Fruit fly (Drosophila melanogaster) whole organism, embryonic: Measurements from ENCODE around the gene CG15543.

ENCODE experiments used
- Abd-B ChIP-seq: fragments of 200-800 bp; sonication (Bioruptor generic); optimal IDR thresholded peaks from 2 replicates; lab custom pipeline; 2018; ENCODE audit warnings: missing biosample characterization, mild to moderate bottlenecking, missing genetic modification characterization, moderate library complexity
- CG1024 ChIP-seq: fragments of 200-800 bp; sonication (Bioruptor generic); IDR thresholded peaks from 2 replicates; pipeline ENCODE4 v1.3.6; 2022; ENCODE audit warnings: missing biosample characterization, missing genetic modification characterization
- CG10267 ChIP-seq: fragments of 200-800 bp; sonication (Bioruptor generic); optimal IDR thresholded peaks from 2 replicates; lab custom pipeline; 2018; ENCODE audit warnings: missing biosample characterization, mild to moderate bottlenecking, missing genetic modification characterization, moderate library complexity
- CG10565 ChIP-seq: fragments of 200-800 bp; sonication (Bioruptor generic); optimal IDR thresholded peaks from 3 replicates; lab custom pipeline; 2016; ENCODE audit warnings: missing biosample characterization, mild to moderate bottlenecking, missing genetic modification characterization
- CG10654 ChIP-seq: fragments of 200-800 bp; sonication (Bioruptor generic); optimal IDR thresholded peaks from 2 replicates; lab custom pipeline; 2016; ENCODE audit warnings: missing biosample characterization, missing genetic modification characterization
- CG10979 ChIP-seq: fragments of 200-800 bp; sonication (Bioruptor generic); optimal IDR thresholded peaks from 2 replicates; lab custom pipeline; 2018; ENCODE audit warnings: missing biosample characterization, mild to moderate bottlenecking, missing genetic modification characterization, moderate library complexity
- CG12219 ChIP-seq: fragments of 200-800 bp; sonication (Bioruptor generic); optimal IDR thresholded peaks from 3 replicates; lab custom pipeline; 2018; ENCODE audit warnings: missing biosample characterization, mild to moderate bottlenecking, missing genetic modification characterization
- CG13775 ChIP-seq: fragments of 200-800 bp; sonication (Bioruptor generic); optimal IDR thresholded peaks from 3 replicates; lab custom pipeline; 2017; ENCODE audit warnings: missing biosample characterization, mild to moderate bottlenecking, missing genetic modification characterization
- CG15479 ChIP-seq: fragments of 200-800 bp; sonication (Bioruptor generic); optimal IDR thresholded peaks from 3 replicates; lab custom pipeline; 2019; ENCODE audit warnings: missing biosample characterization, mild to moderate bottlenecking, missing genetic modification characterization, moderate library complexity
- CG16815 ChIP-seq: fragments of 200-800 bp; sonication (Bioruptor generic); optimal IDR thresholded peaks from 3 replicates; lab custom pipeline; 2017; ENCODE audit warnings: missing biosample characterization, mild to moderate bottlenecking, missing genetic modification characterization
- CG17186 ChIP-seq: fragments of 200-800 bp; sonication (Bioruptor generic); optimal IDR thresholded peaks from 3 replicates; lab custom pipeline; 2017; ENCODE audit warnings: missing biosample characterization, missing genetic modification reagents, missing genetic modification characterization
- CG17359 ChIP-seq: fragments of 200-800 bp; sonication (Bioruptor generic); optimal IDR thresholded peaks from 3 replicates; lab custom pipeline; 2018; ENCODE audit warnings: missing biosample characterization, mild to moderate bottlenecking, missing genetic modification characterization, moderate library complexity
- CG17361 ChIP-seq: fragments of 200-800 bp; sonication (Bioruptor generic); IDR thresholded peaks from 3 replicates; pipeline ENCODE4 v1.3.6; 2022; ENCODE audit warnings: missing biosample characterization, missing genetic modification characterization
- CG2678 ChIP-seq: fragments of 200-800 bp; sonication (Bioruptor generic); optimal IDR thresholded peaks from 3 replicates; lab custom pipeline; 2019; ENCODE audit warnings: missing biosample characterization, mild to moderate bottlenecking, missing genetic modification characterization, moderate library complexity
- CG31441 ChIP-seq: fragments of 200-800 bp; sonication (Bioruptor generic); IDR thresholded peaks from 2 replicates; pipeline ENCODE4 v1.3.6; 2022; ENCODE audit warnings: missing biosample characterization, missing genetic modification characterization
- CG34376 ChIP-seq: fragments of 200-800 bp; sonication (Bioruptor generic); optimal IDR thresholded peaks from 2 replicates; lab custom pipeline; 2018; ENCODE audit warnings: missing biosample characterization, mild to moderate bottlenecking, missing genetic modification characterization
- CG3838 ChIP-seq: fragments of 200-800 bp; sonication (Bioruptor generic); optimal IDR thresholded peaks from 3 replicates; lab custom pipeline; 2016; ENCODE audit warnings: missing biosample characterization, missing genetic modification characterization
- CG6689 ChIP-seq: fragments of 200-800 bp; sonication (Bioruptor generic); IDR thresholded peaks from 2 replicates; pipeline ENCODE4 v1.3.6; 2022; ENCODE audit warnings: missing biosample characterization, missing genetic modification characterization
- CG8388 ChIP-seq: fragments of 200-800 bp; sonication (Bioruptor generic); optimal IDR thresholded peaks from 2 replicates; lab custom pipeline; 2019; ENCODE audit warnings: missing biosample characterization, mild to moderate bottlenecking, missing genetic modification characterization, moderate library complexity
- CG9437 ChIP-seq: fragments of 200-800 bp; sonication (Bioruptor generic); optimal IDR thresholded peaks from 2 replicates; lab custom pipeline; 2018; ENCODE audit warnings: missing biosample characterization, mild to moderate bottlenecking, missing genetic modification characterization
- CG9727 ChIP-seq: fragments of 200-800 bp; sonication (Bioruptor generic); optimal IDR thresholded peaks from 3 replicates; lab custom pipeline; 2017; ENCODE audit warnings: missing biosample characterization, mild to moderate bottlenecking, missing genetic modification characterization
- Camta ChIP-seq: fragments of 200-800 bp; sonication (Bioruptor generic); optimal IDR thresholded peaks from 2 replicates; lab custom pipeline; 2016; ENCODE audit warnings: missing biosample characterization, missing genetic modification characterization
- Chrac-16 ChIP-seq: fragments of 200-800 bp; sonication (Bioruptor generic); optimal IDR thresholded peaks from 3 replicates; lab custom pipeline; 2016; ENCODE audit warnings: missing biosample characterization, missing genetic modification characterization
- D19A ChIP-seq: fragments of 200-800 bp; optimal IDR thresholded peaks from 3 replicates; lab custom pipeline; 2019; ENCODE audit warnings: missing biosample characterization, mild to moderate bottlenecking, missing genetic modification characterization, moderate library complexity
- E2f1 ChIP-seq: fragments of 200-800 bp; sonication (Bioruptor generic); IDR thresholded peaks from 2 replicates; pipeline ENCODE4 v1.3.6; 2022; ENCODE audit warnings: missing biosample characterization, missing genetic modification characterization
- Gug ChIP-seq: fragments of 200-800 bp; sonication (Bioruptor generic); IDR thresholded peaks from 4 replicates; pipeline ENCODE4 v1.3.6; 2022; ENCODE audit warnings: missing biosample characterization, missing genetic modification characterization
- Hr3 ChIP-seq: fragments of 200-800 bp; sonication (Bioruptor generic); optimal IDR thresholded peaks from 3 replicates; lab custom pipeline; 2016; ENCODE audit warnings: missing biosample characterization, missing genetic modification characterization
- Kr ChIP-seq: fragments of 200-800 bp; sonication (Bioruptor generic); optimal IDR thresholded peaks from 2 replicates; lab custom pipeline; 2017; ENCODE audit warnings: missing biosample characterization, mild to moderate bottlenecking, missing genetic modification characterization
- Lhr ChIP-seq: fragments of 200-800 bp; sonication (Bioruptor generic); optimal IDR thresholded peaks from 3 replicates; lab custom pipeline; 2017; ENCODE audit warnings: mild to moderate bottlenecking, missing biosample characterization, missing genetic modification reagents, missing genetic modification characterization
- Mrtf ChIP-seq: fragments of 200-800 bp; sonication (Bioruptor generic); IDR thresholded peaks from 3 replicates; pipeline ENCODE4 v1.3.6; 2022; ENCODE audit warnings: missing biosample characterization, missing genetic modification characterization
- Myb ChIP-seq: fragments of 200-800 bp; sonication (Bioruptor generic); optimal IDR thresholded peaks from 2 replicates; lab custom pipeline; 2016; ENCODE audit warnings: missing biosample characterization, missing genetic modification characterization
- Nf-YB ChIP-seq: fragments of 200-800 bp; sonication (Bioruptor generic); optimal IDR thresholded peaks from 3 replicates; lab custom pipeline; 2019; ENCODE audit warnings: missing biosample characterization, mild to moderate bottlenecking, missing genetic modification characterization, moderate library complexity
- Xrp1 ChIP-seq: fragments of 200-800 bp; sonication (Bioruptor generic); IDR thresholded peaks from 2 replicates; pipeline ENCODE4 v1.3.6; 2022; ENCODE audit warnings: missing biosample characterization, missing genetic modification characterization
- ara ChIP-seq: fragments of 200-800 bp; sonication (Bioruptor generic); IDR thresholded peaks from 2 replicates; pipeline ENCODE4 v1.3.6; 2022; ENCODE audit warnings: missing biosample characterization, missing genetic modification characterization
- bsh ChIP-seq, 2 experiments: fragments of 200-800 bp; sonication (Bioruptor generic); optimal IDR thresholded peaks; 2 replicates each; lab custom pipeline; 2017 to 2018; ENCODE audit warnings: mild to moderate bottlenecking in 2 of 2, missing biosample characterization in 2 of 2, missing genetic modification characterization in 2 of 2, moderate library complexity in 1 of 2
- chinmo ChIP-seq: fragments of 200-800 bp; sonication (Bioruptor generic); IDR thresholded peaks from 4 replicates; pipeline ENCODE4 v1.3.6; 2022; ENCODE audit warnings: missing biosample characterization, missing genetic modification characterization; ENCODE audit not compliant: partially characterized antibody
- chn ChIP-seq: fragments of 200-800 bp; sonication (Bioruptor generic); optimal IDR thresholded peaks from 2 replicates; lab custom pipeline; 2016; ENCODE audit warnings: missing biosample characterization, missing genetic modification characterization
- hth ChIP-seq: fragments of >200 bp; optimal IDR thresholded peaks from 2 replicates; lab custom pipeline; 2017; ENCODE audit warnings: inconsistent platforms
- onecut ChIP-seq: fragments of 200-800 bp; sonication (Bioruptor generic); IDR thresholded peaks from 2 replicates; pipeline ENCODE4 v1.3.6; 2022; ENCODE audit warnings: missing biosample characterization, missing genetic modification characterization
- ranshi ChIP-seq: fragments of 200-800 bp; sonication (Bioruptor generic); IDR thresholded peaks from 2 replicates; pipeline ENCODE4 v1.3.6; 2022; ENCODE audit warnings: missing biosample characterization, missing genetic modification characterization
- sc ChIP-seq, 3 experiments: fragments of >200 bp in 2 of 3; fragments of 200-800 bp in 1 of 3; sonication (Bioruptor generic) in 1 of 3; optimal IDR thresholded peaks; 2 replicates in 2 of 3; 3 replicates in 1 of 3; lab custom pipeline; 2017; ENCODE audit warnings: mild to moderate bottlenecking in 1 of 3, missing biosample characterization in 1 of 3, missing genetic modification characterization in 1 of 3, missing genetic modification reagents in 1 of 3
- shn ChIP-seq: fragments of 200-800 bp; sonication (Bioruptor generic); optimal IDR thresholded peaks from 3 replicates; lab custom pipeline; 2016; ENCODE audit warnings: missing biosample characterization, missing genetic modification characterization
- sisA ChIP-seq: fragments of 200-800 bp; sonication (Bioruptor generic); IDR thresholded peaks from 2 replicates; pipeline ENCODE4 v1.3.6; 2022; ENCODE audit warnings: missing biosample characterization, missing genetic modification characterization
- slou ChIP-seq: fragments of 200-800 bp; sonication (Bioruptor generic); optimal IDR thresholded peaks from 3 replicates; lab custom pipeline; 2016; ENCODE audit warnings: missing biosample characterization, missing genetic modification characterization
- sob ChIP-seq: fragments of 200-800 bp; sonication (Bioruptor generic); IDR thresholded peaks from 2 replicates; pipeline ENCODE4 v1.3.6; 2022; ENCODE audit warnings: missing biosample characterization, missing genetic modification characterization
- tin ChIP-seq: fragments of 200-800 bp; sonication (Bioruptor generic); optimal IDR thresholded peaks from 3 replicates; lab custom pipeline; 2016; ENCODE audit warnings: missing biosample characterization, missing genetic modification characterization
- toy ChIP-seq: fragments of 200-800 bp; sonication (Bioruptor generic); IDR thresholded peaks from 2 replicates; pipeline ENCODE4 v1.3.6; 2022; ENCODE audit warnings: missing biosample characterization, missing genetic modification characterization
- trem ChIP-seq: fragments of 200-800 bp; optimal IDR thresholded peaks from 3 replicates; lab custom pipeline; 2019; ENCODE audit warnings: missing biosample characterization, mild to moderate bottlenecking, missing genetic modification characterization, moderate library complexity
- vnd ChIP-seq: fragments of 200-800 bp; sonication (Bioruptor generic); IDR thresholded peaks from 3 replicates; pipeline ENCODE4 v1.3.6; 2022; ENCODE audit warnings: missing biosample characterization, missing genetic modification characterization; ENCODE audit not compliant: partially characterized antibody
- wor ChIP-seq: fragments of 200-800 bp; sonication (Bioruptor generic); IDR thresholded peaks from 2 replicates; pipeline ENCODE4 v1.3.6; 2022; ENCODE audit warnings: missing biosample characterization, missing genetic modification characterization
- zen ChIP-seq: fragments of 200-800 bp; sonication (Bioruptor generic); optimal IDR thresholded peaks from 3 replicates; lab custom pipeline; 2018; ENCODE audit warnings: missing biosample characterization, mild to moderate bottlenecking, missing genetic modification characterization, moderate library complexity

The CG15543 gene

DNA sequence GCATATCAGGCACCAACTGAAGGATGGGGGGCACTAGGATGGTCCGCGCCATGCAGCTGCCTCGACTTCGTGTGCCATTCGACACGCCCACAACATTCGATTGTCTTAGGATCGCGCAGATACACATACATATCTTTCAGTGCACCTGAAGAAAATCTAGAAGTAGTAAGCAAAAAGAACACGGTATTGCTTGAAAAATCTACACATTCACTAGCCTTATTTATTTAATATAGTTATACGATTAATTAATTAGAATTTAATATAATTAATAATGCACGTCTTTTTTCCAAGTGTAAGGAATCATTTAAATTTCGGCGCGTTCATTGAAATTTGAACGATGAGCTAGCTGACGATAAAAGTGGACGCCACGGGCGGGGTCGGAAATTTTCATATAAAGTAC, 8.1 kb upstream of the CG15543 start (continued):
- TF ChIP-seq Myb (GFP tag; lab: Kevin White, UChicago) (no peak), CG17359 (tag; lab: Kevin White, UChicago) (peak; percentile 34), CG31441 (peak; percentile 67), Hr3 (peak; percentile 41), tin (GFP tag; lab: Kevin White, UChicago) (peak; percentile 29), chinmo (GFP tag; lab: Robert Waterston, UW) (no peak), Xrp1 (GFP tag; lab: Robert Waterston, UW) (peak; percentile 62), onecut (GFP tag; lab: Robert Waterston, UW) (no peak), vnd (no peak), CG16815 (peak; percentile 50), Mrtf (GFP tag; lab: Robert Waterston, UW) (no peak), CG1024 (GFP tag; lab: Robert Waterston, UW) (no peak), CG15479 (GFP tag; lab: Kevin White, UChicago) (no peak), shn (GFP tag; lab: Kevin White, UChicago) (no peak), E2f1 (GFP tag; lab: Robert Waterston, UW) (peak; percentile 45), hth (no peak), CG17186 (no peak), slou (no peak), CG17361 (GFP tag; lab: Robert Waterston, UW) (0 out of 3 replicates have a peak, but pooled peaks have one; percentile 54), sob (no peak), Abd-B (GFP tag; lab: Kevin White, UChicago) (peak; percentile 49), CG9437 (GFP tag; lab: Kevin White, UChicago) (peak; percentile 20), CG6689 (peak; percentile 46; the same call in 1 of the 2 replicates), trem (tag; lab: Kevin White, UChicago) (peak; percentile 47), CG34376 (GFP tag; lab: Kevin White, UChicago) (no peak), CG10565 (no peak), Gug (0 out of 4 replicates have a peak, but pooled peaks have one; percentile 15), toy (GFP tag; lab: Robert Waterston, UW) (no peak), sc (optimal IDR thresholded peaks at IDR 0.05; lab: Kevin White, UChicago) (no peak), sc (GFP tag; optimal IDR thresholded peaks at IDR 0.05; lab: Kevin White, UChicago) (peak; percentile 35), Nf-YB (no peak), CG10654 (GFP tag; lab: Kevin White, UChicago) (peak; percentile 30), CG10267 (tag; lab: Kevin White, UChicago) (peak; percentile 56), ranshi (GFP tag; lab: Robert Waterston, UW) (peak; percentile 50; the same call in 1 of the 2 replicates), CG2678 (tag; lab: Kevin White, UChicago) (peak; percentile 45), Chrac-16 (GFP tag; lab: Kevin White, UChicago) (peak; percentile 30), CG3838 (GFP tag; lab: Kevin White, UChicago) (no peak), sisA (GFP tag; lab: Robert Waterston, UW) (peak; percentile 33; the same call in 1 of the 2 replicates), CG13775 (GFP tag; lab: Kevin White, UChicago) (peak; percentile 32), bsh (GFP tag; optimal IDR thresholded peaks at IDR 0.05; lab: Kevin White, UChicago) (peak in 1 of 2 experiments; percentile 76), wor (GFP tag; lab: Robert Waterston, UW) (0 out of 2 replicates have a peak, but pooled peaks have one; percentile 13), CG9727 (GFP tag; lab: Kevin White, UChicago) (peak; percentile 57), zen (tag; lab: Kevin White, UChicago) (peak; percentile 29), D19A (peak; percentile 50), CG8388 (GFP tag; lab: Kevin White, UChicago) (peak; percentile 43), chn (GFP tag; lab: Kevin White, UChicago) (no peak), Kr (GFP tag; lab: Kevin White, UChicago) (no peak), CG12219 (GFP tag; lab: Kevin White, UChicago) (no peak), Lhr (GFP tag; lab: Kevin White, UChicago) (no peak), CG10979 (tag; lab: Kevin White, UChicago) (peak; percentile 71), ara (GFP tag; lab: Robert Waterston, UW) (peak; percentile 56; the same call in 1 of the 2 replicates), Camta (GFP tag; lab: Kevin White, UChicago) (no peak)
